Fruit fly (Drosophila melanogaster) whole organism, embryonic: ENCODE results near the gene CG14817.

ENCODE experiments used
- Antp ChIP-seq: fragments of 200-800 bp; sonication (Bioruptor generic); optimal IDR thresholded peaks from 3 replicates; lab custom pipeline; 2016; ENCODE audit warnings: missing biosample characterization, missing genetic modification characterization
- Bteb2 ChIP-seq: fragments of 200-800 bp; sonication (Bioruptor generic); optimal IDR thresholded peaks from 2 replicates; lab custom pipeline; 2016; ENCODE audit warnings: missing biosample characterization, missing genetic modification characterization
- CG11247 ChIP-seq: fragments of 200-800 bp; sonication (Bioruptor generic); IDR thresholded peaks from 2 replicates; pipeline ENCODE4 v1.3.6; 2022; ENCODE audit warnings: missing biosample characterization, missing genetic modification characterization
- CG13894 ChIP-seq: fragments of 200-800 bp; sonication (Bioruptor generic); optimal IDR thresholded peaks from 3 replicates; lab custom pipeline; 2018; ENCODE audit warnings: missing biosample characterization, mild to moderate bottlenecking, missing genetic modification characterization, moderate library complexity
- CG14860 ChIP-seq: fragments of 200-800 bp; sonication (Bioruptor generic); IDR thresholded peaks from 3 replicates; pipeline ENCODE4 v1.3.6; 2022; ENCODE audit warnings: missing biosample characterization, missing genetic modification characterization; ENCODE audit not compliant: partially characterized antibody
- CG17912 ChIP-seq: fragments of 200-800 bp; sonication (Bioruptor generic); optimal IDR thresholded peaks from 2 replicates; lab custom pipeline; 2018; ENCODE audit warnings: missing biosample characterization, mild to moderate bottlenecking, missing genetic modification characterization
- CG3995 ChIP-seq: fragments of 200-800 bp; sonication (Bioruptor generic); optimal IDR thresholded peaks from 3 replicates; lab custom pipeline; 2016; ENCODE audit warnings: missing biosample characterization, missing genetic modification characterization
- CG4707 ChIP-seq: fragments of 200-800 bp; sonication (Bioruptor generic); optimal IDR thresholded peaks from 2 replicates; lab custom pipeline; 2018; ENCODE audit warnings: missing biosample characterization, mild to moderate bottlenecking, missing genetic modification characterization, moderate library complexity
- CG4820 ChIP-seq: fragments of 200-800 bp; sonication (Bioruptor generic); optimal IDR thresholded peaks from 3 replicates; lab custom pipeline; 2016; ENCODE audit warnings: missing biosample characterization, missing genetic modification characterization
- CG5245 ChIP-seq: fragments of 200-800 bp; sonication (Bioruptor generic); optimal IDR thresholded peaks from 3 replicates; lab custom pipeline; 2016; ENCODE audit warnings: missing biosample characterization, missing genetic modification characterization
- CG6272 ChIP-seq: fragments of 200-800 bp; sonication (Bioruptor generic); IDR thresholded peaks from 2 replicates; pipeline ENCODE4 v1.3.6; 2022; ENCODE audit warnings: missing biosample characterization, missing genetic modification characterization
- CG6689 ChIP-seq: fragments of 200-800 bp; sonication (Bioruptor generic); IDR thresholded peaks from 2 replicates; pipeline ENCODE4 v1.3.6; 2022; ENCODE audit warnings: missing biosample characterization, missing genetic modification characterization
- CG6791 ChIP-seq: fragments of 200-800 bp; sonication (Bioruptor generic); IDR thresholded peaks from 3 replicates; pipeline ENCODE4 v1.3.6; 2022; ENCODE audit warnings: missing biosample characterization, missing genetic modification characterization; ENCODE audit not compliant: partially characterized antibody
- CG7786 ChIP-seq: fragments of 200-800 bp; sonication (Bioruptor generic); optimal IDR thresholded peaks from 2 replicates; lab custom pipeline; 2016; ENCODE audit warnings: missing biosample characterization, missing genetic modification characterization
- CG7839 ChIP-seq: fragments of 200-800 bp; sonication (Bioruptor generic); optimal IDR thresholded peaks from 3 replicates; lab custom pipeline; 2018; ENCODE audit warnings: missing biosample characterization, mild to moderate bottlenecking, missing genetic modification characterization, moderate library complexity
- CG8359 ChIP-seq: fragments of 200-800 bp; sonication (Bioruptor generic); optimal IDR thresholded peaks from 2 replicates; lab custom pipeline; 2017; ENCODE audit warnings: missing biosample characterization, mild to moderate bottlenecking, missing genetic modification characterization, borderline replicate concordance
- CG8478 ChIP-seq: fragments of >200 bp; optimal IDR thresholded peaks from 2 replicates; lab custom pipeline; 2018
- CG9797 ChIP-seq: fragments of 200-800 bp; sonication (Bioruptor generic); optimal IDR thresholded peaks from 3 replicates; lab custom pipeline; 2018; ENCODE audit warnings: missing biosample characterization, mild to moderate bottlenecking, missing genetic modification characterization
- Dip3 ChIP-seq: fragments of 200-800 bp; sonication (Bioruptor generic); optimal IDR thresholded peaks from 3 replicates; lab custom pipeline; 2016; ENCODE audit warnings: missing biosample characterization, missing genetic modification characterization
- Doc2 ChIP-seq: fragments of 200-800 bp; sonication (Bioruptor generic); IDR thresholded peaks from 2 replicates; pipeline ENCODE4 v1.3.6; 2022; ENCODE audit warnings: missing biosample characterization, missing genetic modification characterization
- Drgx ChIP-seq: fragments of 200-800 bp; sonication (Bioruptor generic); IDR thresholded peaks from 2 replicates; pipeline ENCODE4 v1.3.6; 2022; ENCODE audit warnings: missing biosample characterization, missing genetic modification characterization
- Eip74EF ChIP-seq, 2 experiments: fragments of 200-800 bp in 1 of 2; fragments of >200 bp in 1 of 2; sonication (Bioruptor generic) in 1 of 2; optimal IDR thresholded peaks; 2 replicates each; lab custom pipeline; 2017 to 2019; ENCODE audit warnings: missing biosample characterization in 2 of 2, missing genetic modification characterization in 2 of 2, mild to moderate bottlenecking in 1 of 2, moderate library complexity in 1 of 2
- Gug ChIP-seq: fragments of 200-800 bp; sonication (Bioruptor generic); IDR thresholded peaks from 4 replicates; pipeline ENCODE4 v1.3.6; 2022; ENCODE audit warnings: missing biosample characterization, missing genetic modification characterization
- H2.0 ChIP-seq: fragments of 200-800 bp; sonication (Bioruptor generic); IDR thresholded peaks from 2 replicates; pipeline ENCODE4 v1.3.6; 2022; ENCODE audit warnings: missing biosample characterization, missing genetic modification characterization
- HLH4C ChIP-seq: fragments of 200-800 bp; sonication (Bioruptor generic); IDR thresholded peaks from 3 replicates; pipeline ENCODE4 v1.3.6; 2022; ENCODE audit warnings: missing biosample characterization, missing genetic modification characterization; ENCODE audit not compliant: partially characterized antibody
- MESR4 ChIP-seq: fragments of 200-800 bp; sonication (Bioruptor generic); optimal IDR thresholded peaks from 2 replicates; lab custom pipeline; 2018; ENCODE audit warnings: missing biosample characterization, mild to moderate bottlenecking, missing genetic modification characterization, moderate library complexity
- Mrtf ChIP-seq: fragments of 200-800 bp; sonication (Bioruptor generic); IDR thresholded peaks from 3 replicates; pipeline ENCODE4 v1.3.6; 2022; ENCODE audit warnings: missing biosample characterization, missing genetic modification characterization
- Neu2 ChIP-seq: fragments of 200-800 bp; sonication (Bioruptor generic); optimal IDR thresholded peaks from 3 replicates; lab custom pipeline; 2016; ENCODE audit warnings: missing biosample characterization, missing genetic modification characterization, borderline replicate concordance
- PHDP ChIP-seq: fragments of 200-800 bp; sonication (Bioruptor generic); optimal IDR thresholded peaks from 3 replicates; lab custom pipeline; 2018; ENCODE audit warnings: missing biosample characterization, mild to moderate bottlenecking, missing genetic modification characterization, moderate library complexity
- Sox102F ChIP-seq: fragments of 200-800 bp; sonication (Bioruptor generic); optimal IDR thresholded peaks from 2 replicates; lab custom pipeline; 2018; ENCODE audit warnings: missing biosample characterization, mild to moderate bottlenecking, missing genetic modification characterization, moderate library complexity
- Spps ChIP-seq: fragments of 200-800 bp; sonication (Bioruptor generic); optimal IDR thresholded peaks from 2 replicates; lab custom pipeline; 2018; ENCODE audit warnings: missing biosample characterization, mild to moderate bottlenecking, missing genetic modification characterization
- Sry-δ ChIP-seq: fragments of 200-800 bp; sonication (Bioruptor generic); optimal IDR thresholded peaks from 2 replicates; lab custom pipeline; 2016; ENCODE audit warnings: missing biosample characterization, missing genetic modification characterization
- Trl ChIP-seq, 3 experiments: fragments of >200 bp in 2 of 3; fragments of 200-800 bp in 1 of 3; sonication (Bioruptor generic) in 1 of 3; optimal IDR thresholded peaks; 2 replicates in 1 of 3; 3 replicates in 2 of 3; lab custom pipeline; 2016 to 2017; ENCODE audit warnings: missing biosample characterization in 1 of 3, missing genetic modification characterization in 1 of 3
- Usf ChIP-seq: fragments of 200-800 bp; sonication (Bioruptor generic); optimal IDR thresholded peaks from 2 replicates; lab custom pipeline; 2017; ENCODE audit warnings: missing genotype, missing biosample characterization, missing genetic modification characterization
- amos ChIP-seq: fragments of 200-800 bp; sonication (Bioruptor generic); IDR thresholded peaks from 2 replicates; pipeline ENCODE4 v1.3.6; 2022; ENCODE audit warnings: missing biosample characterization, missing genetic modification characterization; ENCODE audit not compliant: partially characterized antibody
- bowl ChIP-seq: fragments of 200-800 bp; sonication (Bioruptor generic); IDR thresholded peaks from 2 replicates; pipeline ENCODE4 v1.3.6; 2022; ENCODE audit warnings: missing biosample characterization, missing genetic modification characterization
- br ChIP-seq: fragments of >200 bp; optimal IDR thresholded peaks from 2 replicates; lab custom pipeline; 2017
- corto ChIP-seq: fragments of 200-800 bp; sonication (Bioruptor generic); optimal IDR thresholded peaks from 2 replicates; lab custom pipeline; 2016; ENCODE audit warnings: missing biosample characterization, mild to moderate bottlenecking, missing genetic modification characterization, moderate library complexity
- disco-r ChIP-seq: fragments of 200-800 bp; sonication (Bioruptor generic); optimal IDR thresholded peaks from 2 replicates; lab custom pipeline; 2016; ENCODE audit warnings: missing biosample characterization, missing genetic modification characterization
- fd102C ChIP-seq: fragments of 200-800 bp; sonication (Bioruptor generic); optimal IDR thresholded peaks from 2 replicates; lab custom pipeline; 2018; ENCODE audit warnings: missing biosample characterization, mild to moderate bottlenecking, missing genetic modification characterization, moderate library complexity
- grau ChIP-seq: fragments of 200-800 bp; optimal IDR thresholded peaks from 3 replicates; lab custom pipeline; 2019; ENCODE audit warnings: missing biosample characterization, mild to moderate bottlenecking, missing genetic modification characterization, moderate library complexity
- hth ChIP-seq: fragments of >200 bp; optimal IDR thresholded peaks from 2 replicates; lab custom pipeline; 2017; ENCODE audit warnings: inconsistent platforms
- lilli ChIP-seq: fragments of 200-800 bp; sonication (Bioruptor generic); optimal IDR thresholded peaks from 3 replicates; lab custom pipeline; 2016; ENCODE audit warnings: missing biosample characterization, missing genetic modification characterization
- mld ChIP-seq: fragments of 200-800 bp; sonication (Bioruptor generic); IDR thresholded peaks from 3 replicates; pipeline ENCODE4 v1.3.6; 2022; ENCODE audit warnings: missing biosample characterization, missing genetic modification characterization; ENCODE audit not compliant: partially characterized antibody
- nau ChIP-seq: fragments of 200-800 bp; sonication (Bioruptor generic); optimal IDR thresholded peaks from 3 replicates; lab custom pipeline; 2017; ENCODE audit warnings: missing biosample characterization, mild to moderate bottlenecking, missing genetic modification characterization, missing genetic modification reagents
- phol ChIP-seq: fragments of 200-800 bp; sonication (Bioruptor generic); optimal IDR thresholded peaks from 3 replicates; lab custom pipeline; 2018; ENCODE audit warnings: missing biosample characterization, mild to moderate bottlenecking, missing genetic modification characterization, moderate library complexity
- sens ChIP-seq: fragments of 200-800 bp; sonication (Bioruptor generic); peaks from one replicate; lab custom pipeline; 2016; ENCODE audit warnings: missing biosample characterization, missing genetic modification characterization
- slou ChIP-seq: fragments of 200-800 bp; sonication (Bioruptor generic); optimal IDR thresholded peaks from 3 replicates; lab custom pipeline; 2016; ENCODE audit warnings: missing biosample characterization, missing genetic modification characterization
- stwl ChIP-seq: fragments of 200-800 bp; sonication (Bioruptor generic); optimal IDR thresholded peaks from 3 replicates; lab custom pipeline; 2018; ENCODE audit warnings: missing biosample characterization, mild to moderate bottlenecking, missing genetic modification characterization, moderate library complexity
- zen2 ChIP-seq: fragments of 200-800 bp; sonication (Bioruptor generic); IDR thresholded peaks from 3 replicates; pipeline ENCODE4 v1.3.6; 2022; ENCODE audit warnings: missing biosample characterization, missing genetic modification characterization; ENCODE audit not compliant: partially characterized antibody

Gene CG14817

DNA sequence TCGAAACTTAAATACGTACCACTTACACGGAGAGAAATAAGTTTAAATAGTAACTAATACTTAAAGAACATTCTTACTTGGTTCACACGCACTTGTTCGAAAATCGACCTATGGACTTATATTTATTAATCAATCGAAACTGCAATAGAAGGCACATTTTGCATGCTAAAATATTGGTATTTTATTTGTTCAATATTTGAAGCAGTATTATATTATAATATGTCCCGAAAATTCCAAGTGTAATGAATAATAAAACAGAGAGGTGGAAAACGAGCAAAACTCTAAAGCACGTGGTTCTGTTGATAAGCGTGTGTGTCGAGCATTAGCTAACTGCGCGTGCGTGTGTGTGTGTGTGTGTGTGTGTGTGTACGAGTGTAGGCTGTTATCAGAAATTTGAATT is 27.2 kb downstream of the CG14817 start (continued):
- TF ChIP-seq Sry-δ: peak; percentile 30
- peak; percentile 77 for TF ChIP-seq CG11247 (GFP tag; lab: Robert Waterston, UW)
- peak; percentile 93 for TF ChIP-seq CG13894 (tag; lab: Kevin White, UChicago)
- TF ChIP-seq Trl (optimal IDR thresholded peaks at IDR 0.05; lab: Kevin White, UChicago): no peak
- TF ChIP-seq Trl (GFP tag; optimal IDR thresholded peaks at IDR 0.05; lab: Kevin White, UChicago): peak; percentile 74
- TF ChIP-seq nau (GFP tag; lab: Kevin White, UChicago): peak; percentile 85
- no peak for TF ChIP-seq CG14860 (GFP tag; lab: Robert Waterston, UW)
- peak; percentile 81 for TF ChIP-seq phol (tag; lab: Kevin White, UChicago)
- no peak for TF ChIP-seq stwl (tag; lab: Kevin White, UChicago)
- TF ChIP-seq CG6689 (GFP tag; lab: Robert Waterston, UW): peak; percentile 71
- TF ChIP-seq Mrtf (GFP tag; lab: Robert Waterston, UW): peak; percentile 61; the same call in 2 of the 3 replicates
- no peak for TF ChIP-seq amos (GFP tag; lab: Robert Waterston, UW)
- peak; percentile 82 for TF ChIP-seq Bteb2
- TF ChIP-seq Gug (GFP tag; lab: Robert Waterston, UW): peak; percentile 72; the same call in 3 of the 4 replicates
- TF ChIP-seq mld (GFP tag; lab: Robert Waterston, UW): no peak
- TF ChIP-seq grau: peak; percentile 91
- TF ChIP-seq CG8359 (GFP tag; lab: Kevin White, UChicago): peak; percentile 46
- TF ChIP-seq slou (GFP tag; lab: Kevin White, UChicago): peak; percentile 60
- TF ChIP-seq CG6272 (GFP tag; lab: Robert Waterston, UW): peak; percentile 69
- peak; percentile 54 for TF ChIP-seq CG3995
- TF ChIP-seq Neu2: no peak
- no peak for TF ChIP-seq CG6791 (GFP tag; lab: Robert Waterston, UW)
- peak in 1 of 2 experiments; percentile 76 for TF ChIP-seq Eip74EF (GFP tag; optimal IDR thresholded peaks at IDR 0.05; lab: Kevin White, UChicago)
- TF ChIP-seq bowl: peak; percentile 25; the same call in 1 of the 2 replicates
- TF ChIP-seq CG7839 (tag; lab: Kevin White, UChicago): peak; percentile 92
- no peak for TF ChIP-seq CG8478
- peak; percentile 51 for TF ChIP-seq CG5245 (GFP tag; lab: Kevin White, UChicago)
- no peak for TF ChIP-seq zen2 (GFP tag; lab: Robert Waterston, UW)
- peak; percentile 92 for TF ChIP-seq sens
- TF ChIP-seq H2.0: peak; percentile 74
- TF ChIP-seq MESR4 (GFP tag; lab: Kevin White, UChicago): peak; percentile 37
- TF ChIP-seq corto (GFP tag; lab: Kevin White, UChicago): peak; percentile 26
- TF ChIP-seq Sox102F (GFP tag; lab: Kevin White, UChicago): peak; percentile 84
- TF ChIP-seq br (lab: Kevin White, UChicago): no peak
- TF ChIP-seq Doc2 (GFP tag; lab: Robert Waterston, UW): 0 out of 2 replicates have a peak, but pooled peaks have one; percentile 47
- no peak for TF ChIP-seq hth (lab: Kevin White, UChicago)
- peak; percentile 92 for TF ChIP-seq lilli (GFP tag; lab: Kevin White, UChicago)
- peak; percentile 84 for TF ChIP-seq Dip3
- TF ChIP-seq CG4707 (GFP tag; lab: Kevin White, UChicago): peak; percentile 51
- peak; percentile 64 for TF ChIP-seq Usf (GFP tag; lab: Kevin White, UChicago)
- no peak for TF ChIP-seq CG9797
- TF ChIP-seq Antp (GFP tag; lab: Kevin White, UChicago): peak; percentile 56
- no peak for TF ChIP-seq HLH4C (GFP tag; lab: Robert Waterston, UW)
- peak; percentile 73 for TF ChIP-seq CG7786 (GFP tag; lab: Kevin White, UChicago)
- TF ChIP-seq CG4820 (GFP tag; lab: Kevin White, UChicago): peak; percentile 62
- no peak for TF ChIP-seq fd102C (GFP tag; lab: Kevin White, UChicago)
- TF ChIP-seq disco-r (GFP tag; lab: Kevin White, UChicago): peak; percentile 63
- TF ChIP-seq CG17912 (GFP tag; lab: Kevin White, UChicago): peak; percentile 16
- TF ChIP-seq Spps (tag; lab: Kevin White, UChicago): peak; percentile 46
- no peak for TF ChIP-seq Drgx (GFP tag; lab: Robert Waterston, UW)
- TF ChIP-seq PHDP (tag; lab: Kevin White, UChicago): peak; percentile 92
